Worm (Caenorhabditis elegans): Measurements from ENCODE around the gene F35H8.1.

ce11 chrII:9507181-9507580 is 45.9 kb downstream of the F35H8.1 start, which contains the start of gene gcy-3:
- TF ChIP-seq sdz-12 (GFP tag; optimal IDR thresholded peaks at IDR 0.05) (no peak), zfp-2 (tag; optimal IDR thresholded peaks at IDR 0.05) (no peak), ceh-28 (tag; optimal IDR thresholded peaks at IDR 0.05) (no peak), lsy-2 (tag; optimal IDR thresholded peaks at IDR 0.05) (no peak), egl-27 (tag; optimal IDR thresholded peaks at IDR 0.05) (no peak), php-3 (GFP tag; IDR thresholded peaks at IDR 0.05) (no peak), nhr-6 (tag; optimal IDR thresholded peaks at IDR 0.05) (no peak), mep-1 (tag; optimal IDR thresholded peaks at IDR 0.05) (no peak), unc-130 (GFP tag; optimal IDR thresholded peaks at IDR 0.05) (no peak), unc-39 (tag; optimal IDR thresholded peaks at IDR 0.05) (no peak), ama-1 (optimal IDR thresholded peaks at IDR 0.05) (no peak), nhr-11 (tag; optimal IDR thresholded peaks at IDR 0.05) (no peak)
